Fruit fly (Drosophila melanogaster): ENCODE data around the gene Hsp60A.
A peak's percentile ranks its signal among the peaks of the same experiment; 100 is the strongest.

- no peak for TF ChIP-seq CG16779 (tag; optimal IDR thresholded peaks at IDR 0.05)
- TF ChIP-seq eg (GFP tag; IDR thresholded peaks at IDR 0.05), result 0 out of 3 replicates have a peak, but pooled peaks have one; percentile 11
- no peak for TF ChIP-seq pdm3 (GFP tag; optimal IDR thresholded peaks at IDR 0.05)
- no peak for TF ChIP-seq achi (GFP tag; optimal IDR thresholded peaks at IDR 0.05)
- no peak for TF ChIP-seq Blimp-1 (GFP tag; optimal IDR thresholded peaks at IDR 0.05)
- no peak for TF ChIP-seq esn (GFP tag; optimal IDR thresholded peaks at IDR 0.05)
- TF ChIP-seq CG4318 (GFP tag; optimal IDR thresholded peaks at IDR 0.05), result no peak
- no peak for TF ChIP-seq vri (GFP tag; optimal IDR thresholded peaks at IDR 0.05)
- no peak for TF ChIP-seq CG31627 (GFP tag; optimal IDR thresholded peaks at IDR 0.05)
- TF ChIP-seq Lpt (GFP tag; optimal IDR thresholded peaks at IDR 0.05), result no peak
These were observed 15.3 kb downstream of the Hsp60A start for dm6 chrX:11123561-11123960.
